Worm (Caenorhabditis elegans) whole organism, L4 larva: ENCODE results near the gene C01F1.6.

Experiments used
- F26F4.8 ChIP-seq: fragments of 200-800 bp; sonication (Bioruptor generic); conservative IDR thresholded peaks from 2 replicates; pipeline ENCODE4 v1.3.6; 2022; ENCODE audit warnings: missing genetic modification characterization, missing compliant biosample characterization
- F44E2.7 ChIP-seq: fragments of 200-800 bp; sonication (Bioruptor generic); IDR thresholded peaks from 2 replicates; pipeline ENCODE4 v2.1.2; 2022; ENCODE audit warnings: missing genetic modification characterization, missing compliant biosample characterization
- F49E8.2 ChIP-seq: sonication (generic microtip); optimal IDR thresholded peaks from 2 replicates; lab custom pipeline; 2016; ENCODE audit warnings: missing compliant biosample characterization, mild to moderate bottlenecking, missing genetic modification characterization, borderline replicate concordance
- R02D3.7 ChIP-seq: fragments of 150-350 bp; sonication (generic microtip); optimal IDR thresholded peaks from 3 replicates; lab custom pipeline; 2014; ENCODE audit warnings: missing biosample characterization, missing genetic modification characterization
- T20F7.1 ChIP-seq: fragments of 200-800 bp; sonication (Bioruptor generic); optimal IDR thresholded peaks from 2 replicates; lab custom pipeline; 2018; ENCODE audit warnings: mild to moderate bottlenecking, missing genetic modification characterization, missing compliant biosample characterization
- Y75B8A.6 ChIP-seq: fragments of 200-800 bp; sonication (Bioruptor generic); IDR thresholded peaks from 2 replicates; pipeline ENCODE4 v1.3.6; 2022; ENCODE audit warnings: missing genetic modification reagents, missing genetic modification characterization, missing compliant biosample characterization
- aly-2 ChIP-seq: sonication (generic microtip); optimal IDR thresholded peaks from 2 replicates; lab custom pipeline; 2018; ENCODE audit warnings: missing biosample characterization, missing genetic modification characterization
- attf-4 ChIP-seq: sonication (generic microtip); optimal IDR thresholded peaks from 3 replicates; lab custom pipeline; 2017; ENCODE audit warnings: missing biosample characterization, missing genetic modification characterization
- ceh-28 ChIP-seq: fragments of 150-350 bp; optimal IDR thresholded peaks from 2 replicates; lab custom pipeline; 2014; ENCODE audit warnings: missing biosample characterization, missing genetic modification reagents, missing genetic modification characterization
- ceh-32 ChIP-seq: sonication (generic microtip); optimal IDR thresholded peaks from 2 replicates; lab custom pipeline; 2016; ENCODE audit warnings: mild to moderate bottlenecking, missing genetic modification characterization, missing compliant biosample characterization; ENCODE audit not compliant: poor library complexity
- daf-16 ChIP-seq, 3 experiments: sonication (generic microtip); optimal IDR thresholded peaks; 2 replicates each; lab custom pipeline; 2016 to 2017; ENCODE audit warnings: missing genetic modification characterization in 3 of 3, missing genetic modification reagents in 3 of 3, mild to moderate bottlenecking in 2 of 3, missing compliant biosample characterization in 2 of 3, missing biosample characterization in 1 of 3, moderate library complexity in 1 of 3
- daf-8 ChIP-seq: fragments of 200-800 bp; sonication (Bioruptor generic); IDR thresholded peaks from 2 replicates; pipeline ENCODE4 v1.3.6; 2022; ENCODE audit warnings: missing genetic modification characterization, missing compliant biosample characterization
- dmd-9 ChIP-seq: fragments of 200-800 bp; sonication (Bioruptor generic); IDR thresholded peaks from 2 replicates; pipeline ENCODE4 v1.3.6; 2022; ENCODE audit warnings: missing genetic modification reagents, missing genetic modification characterization, missing compliant biosample characterization
- dpl-1 ChIP-seq: fragments of 150-350 bp; optimal IDR thresholded peaks from 2 replicates; lab custom pipeline; 2014; ENCODE audit warnings: missing biosample characterization, missing genetic modification reagents, missing genetic modification characterization
- duxl-1 ChIP-seq: sonication (generic microtip); optimal IDR thresholded peaks from 2 replicates; lab custom pipeline; 2016; ENCODE audit warnings: mild to moderate bottlenecking, missing genetic modification characterization, moderate library complexity, missing compliant biosample characterization; ENCODE audit not compliant: poor library complexity
- dve-1 ChIP-seq: sonication (generic microtip); optimal IDR thresholded peaks from 2 replicates; lab custom pipeline; 2017; ENCODE audit warnings: antibody characterized with exemption, mild to moderate bottlenecking, missing genetic modification characterization, missing compliant biosample characterization; ENCODE audit not compliant: insufficient read depth
- fos-1 ChIP-seq: fragments of 150-350 bp; optimal IDR thresholded peaks from 2 replicates; lab custom pipeline; 2014; ENCODE audit warnings: missing biosample characterization, missing genetic modification characterization
- gei-8 ChIP-seq: fragments of 200-800 bp; sonication (Bioruptor generic); optimal IDR thresholded peaks from 2 replicates; lab custom pipeline; 2018; ENCODE audit warnings: mild to moderate bottlenecking, missing genetic modification characterization, missing compliant biosample characterization
- hlh-30 ChIP-seq: sonication (generic microtip); optimal IDR thresholded peaks from 2 replicates; lab custom pipeline; 2017; ENCODE audit warnings: antibody characterized with exemption, mild to moderate bottlenecking, missing genetic modification characterization, missing compliant biosample characterization; ENCODE audit not compliant: insufficient read depth
- hmg-1.1 ChIP-seq: fragments of 200-800 bp; sonication (Bioruptor generic); IDR thresholded peaks from 2 replicates; pipeline ENCODE4 v1.3.6; 2022; ENCODE audit warnings: missing genetic modification reagents, missing genetic modification characterization, missing compliant biosample characterization
- lim-7 ChIP-seq: fragments of 200-800 bp; sonication (Bioruptor generic); IDR thresholded peaks from 2 replicates; pipeline ENCODE4 v1.3.6; 2022; ENCODE audit warnings: missing genetic modification characterization, missing compliant biosample characterization
- lin-1 ChIP-seq: fragments of 200-800 bp; sonication (Bioruptor generic); IDR thresholded peaks from 2 replicates; pipeline ENCODE4 v1.3.6; 2022; ENCODE audit warnings: missing genetic modification reagents, missing genetic modification characterization, missing compliant biosample characterization
- lin-15B ChIP-seq: fragments of 150-350 bp; sonication (generic microtip); optimal IDR thresholded peaks from 3 replicates; lab custom pipeline; 2014; ENCODE audit warnings: missing biosample characterization, missing genetic modification characterization
- lin-38 ChIP-seq: fragments of 200-800 bp; sonication (Bioruptor generic); IDR thresholded peaks from 2 replicates; pipeline ENCODE4 v1.3.6; 2022; ENCODE audit warnings: missing genetic modification reagents, missing genetic modification characterization, missing compliant biosample characterization
- lin-39 ChIP-seq: fragments of 150-350 bp; optimal IDR thresholded peaks from 2 replicates; lab custom pipeline; 2014; ENCODE audit warnings: missing biosample characterization, missing genetic modification reagents, missing genetic modification characterization
- lsy-2 ChIP-seq, 2 experiments: fragments of 150-350 bp in 1 of 2; sonication (generic microtip) in 1 of 2; optimal IDR thresholded peaks; 2 replicates each; lab custom pipeline; 2014 to 2017; ENCODE audit warnings: missing biosample characterization in 2 of 2, missing genetic modification characterization in 2 of 2
- madf-5 ChIP-seq, 2 experiments: fragments of 200-800 bp; sonication (Bioruptor generic); IDR thresholded peaks; 2 replicates each; pipeline ENCODE4 v1.3.6; 2022; ENCODE audit warnings: missing compliant biosample characterization in 2 of 2, missing genetic modification characterization in 2 of 2
- mdl-1 ChIP-seq, 2 experiments: fragments of 150-350 bp in 1 of 2; sonication (generic microtip) in 1 of 2; optimal IDR thresholded peaks; 2 replicates each; lab custom pipeline; 2014 to 2017; ENCODE audit warnings: missing biosample characterization in 2 of 2, missing genetic modification characterization in 2 of 2
- mdt-29 ChIP-seq: fragments of 200-800 bp; sonication (Bioruptor generic); IDR thresholded peaks from 2 replicates; pipeline ENCODE4 v1.3.6; 2022; ENCODE audit warnings: missing genetic modification reagents, missing genetic modification characterization, missing compliant biosample characterization
- nhr-102 ChIP-seq: sonication (generic microtip); optimal IDR thresholded peaks from 2 replicates; lab custom pipeline; 2016; ENCODE audit warnings: mild to moderate bottlenecking, missing genetic modification characterization, moderate library complexity, missing compliant biosample characterization
- nhr-11 ChIP-seq: fragments of 150-350 bp; optimal IDR thresholded peaks from 2 replicates; lab custom pipeline; 2014; ENCODE audit warnings: missing biosample characterization, missing genetic modification characterization
- nhr-237 ChIP-seq: sonication (generic microtip); optimal IDR thresholded peaks from 2 replicates; lab custom pipeline; 2017; ENCODE audit warnings: missing biosample characterization, missing genetic modification characterization
- nhr-25 ChIP-seq: sonication (generic microtip); optimal IDR thresholded peaks from 2 replicates; lab custom pipeline; 2017; ENCODE audit warnings: missing genetic modification characterization, mild to moderate bottlenecking, missing compliant biosample characterization, antibody characterized with exemption, moderate library complexity, borderline replicate concordance; ENCODE audit not compliant: insufficient read depth
- nhr-28 ChIP-seq: fragments of 150-350 bp; optimal IDR thresholded peaks from 2 replicates; lab custom pipeline; 2014; ENCODE audit warnings: missing biosample characterization, missing genetic modification characterization
- nhr-42 ChIP-seq: fragments of 200-800 bp; sonication (Bioruptor generic); IDR thresholded peaks from 2 replicates; pipeline ENCODE4 v1.3.6; 2022; ENCODE audit warnings: missing genetic modification characterization, missing compliant biosample characterization
- pha-4 ChIP-seq, 2 experiments: fragments of 150-350 bp in 1 of 2; fragments of 200-800 bp in 1 of 2; sonication (Bioruptor generic) in 1 of 2; IDR thresholded peaks in 1 of 2; optimal IDR thresholded peaks in 1 of 2; 2 replicates each; pipeline versions ENCODE4 v1.3.6 to Lab custom; 2014 to 2022; ENCODE audit warnings: missing genetic modification characterization in 2 of 2, missing genetic modification reagents in 2 of 2, missing biosample characterization in 1 of 2, missing compliant biosample characterization in 1 of 2
- php-3 ChIP-seq: fragments of 200-800 bp; sonication (Bioruptor generic); IDR thresholded peaks from 2 replicates; pipeline ENCODE4 v1.3.6; 2022; ENCODE audit warnings: missing genetic modification reagents, missing genetic modification characterization, missing compliant biosample characterization
- rbr-2 ChIP-seq: sonication (generic microtip); optimal IDR thresholded peaks from 2 replicates; lab custom pipeline; 2016; ENCODE audit warnings: missing genotype, missing genetic modification characterization, missing compliant biosample characterization
- snpc-1.2 ChIP-seq: fragments of 200-800 bp; sonication (Bioruptor generic); IDR thresholded peaks from 2 replicates; pipeline ENCODE4 v1.3.6; 2022; ENCODE audit warnings: missing genetic modification reagents, missing genetic modification characterization, missing compliant biosample characterization
- spr-3 ChIP-seq: fragments of 200-800 bp; sonication (Bioruptor generic); optimal IDR thresholded peaks from 2 replicates; lab custom pipeline; 2018; ENCODE audit warnings: mild to moderate bottlenecking, missing genetic modification characterization, missing compliant biosample characterization
- tag-97 ChIP-seq: fragments of 200-800 bp; sonication (Bioruptor generic); IDR thresholded peaks from 2 replicates; pipeline ENCODE4 v1.3.6; 2022; ENCODE audit warnings: missing genetic modification characterization, missing compliant biosample characterization
- unc-130 ChIP-seq: sonication (generic microtip); optimal IDR thresholded peaks from 2 replicates; lab custom pipeline; 2016; ENCODE audit warnings: missing genetic modification reagents, missing genetic modification characterization, missing compliant biosample characterization
- vab-7 ChIP-seq: fragments of 200-800 bp; sonication (Bioruptor generic); IDR thresholded peaks from 2 replicates; pipeline ENCODE4 v1.3.6; 2022; ENCODE audit warnings: missing genetic modification reagents, missing genetic modification characterization, missing compliant biosample characterization
- zfp-2 ChIP-seq: sonication (generic microtip); optimal IDR thresholded peaks from 2 replicates; lab custom pipeline; 2016; ENCODE audit warnings: mild to moderate bottlenecking, missing genetic modification characterization, missing compliant biosample characterization
- zip-11 ChIP-seq: fragments of 200-800 bp; sonication (Bioruptor generic); IDR thresholded peaks from 2 replicates; pipeline ENCODE4 v1.3.6; 2022; ENCODE audit warnings: missing genetic modification characterization, missing compliant biosample characterization
- zip-2 ChIP-seq: fragments of 150-350 bp; optimal IDR thresholded peaks from 2 replicates; lab custom pipeline; 2014; ENCODE audit warnings: missing biosample characterization, missing genetic modification characterization
- ztf-11 ChIP-seq: fragments of 150-350 bp; optimal IDR thresholded peaks from 2 replicates; lab custom pipeline; 2014; ENCODE audit warnings: missing biosample characterization, missing genetic modification characterization
- ztf-7 ChIP-seq: fragments of 150-350 bp; optimal IDR thresholded peaks from 2 replicates; lab custom pipeline; 2014; ENCODE audit warnings: missing biosample characterization, missing genetic modification characterization

The C01F1.6 gene

ce11 chrII:4299227-4299703 lies 11.3 kb upstream of the C01F1.6 start, which contains the start of gene sco-1 (continued):
- TF ChIP-seq dmd-9 (GFP tag; lab: Robert Waterston, UW) (peak; percentile 94), attf-4 (tag; lab: Kevin White, UChicago) (no peak), aly-2 (tag; lab: Kevin White, UChicago) (no peak), nhr-102 (tag; lab: Kevin White, UChicago) (peak; percentile 88), madf-5 (GFP tag; IDR thresholded peaks at IDR 0.05; lab: Robert Waterston, UW) (0 out of 4 replicates have a peak, but pooled peaks of 1 of the 2 experiments have one; percentile 4), tag-97 (GFP tag; lab: Robert Waterston, UW) (peak; percentile 95), hlh-30 (tag; lab: Kevin White, UChicago) (peak; percentile 91), lsy-2 (tag; optimal IDR thresholded peaks at IDR 0.05; lab: Kevin White, UChicago) (peak; percentile 80 to 97), nhr-28 (tag; lab: Kevin White, UChicago) (peak; percentile 81), F44E2.7 (no peak), php-3 (GFP tag; lab: Robert Waterston, UW) (peak; percentile 88), nhr-42 (GFP tag; lab: Robert Waterston, UW) (peak; percentile 91), R02D3.7 (tag; lab: Kevin White, UChicago) (peak; percentile 98), nhr-25 (tag; lab: Kevin White, UChicago) (peak; percentile 92), dve-1 (tag; lab: Kevin White, UChicago) (peak; percentile 95), ztf-11 (tag; lab: Kevin White, UChicago) (no peak), lin-39 (tag; lab: Kevin White, UChicago) (peak; percentile 30), pha-4 (GFP tag; IDR thresholded peaks at IDR 0.05; lab: Robert Waterston, UW) (peak; percentile 87), pha-4 (tag; optimal IDR thresholded peaks at IDR 0.05; lab: Kevin White, UChicago) (peak; percentile 82), lin-1 (GFP tag; lab: Robert Waterston, UW) (0 out of 2 replicates have a peak, but pooled peaks have one; percentile 66), daf-16 (GFP tag; optimal IDR thresholded peaks at IDR 0.05; lab: Kevin White, UChicago) (peak in 1 of 2 experiments; percentile 94), daf-16 (tag; optimal IDR thresholded peaks at IDR 0.05; lab: Kevin White, UChicago) (peak; percentile 82), hmg-1.1 (peak; percentile 84), gei-8 (GFP tag; lab: Kevin White, UChicago) (peak; percentile 50), dpl-1 (GFP tag; lab: Kevin White, UChicago) (peak; percentile 90), ztf-7 (tag; lab: Kevin White, UChicago) (peak; percentile 85), snpc-1.2 (GFP tag; lab: Robert Waterston, UW) (0 out of 2 replicates have a peak, but pooled peaks have one; percentile 16), lin-15B (tag; lab: Kevin White, UChicago) (peak; percentile 83), fos-1 (tag; lab: Kevin White, UChicago) (no peak), zip-2 (tag; lab: Kevin White, UChicago) (peak; percentile 70), mdt-29 (peak; percentile 84), F49E8.2 (tag; lab: Kevin White, UChicago) (peak; percentile 59), rbr-2 (peak; percentile 93), daf-8 (GFP tag; lab: Robert Waterston, UW) (no peak), nhr-11 (tag; lab: Kevin White, UChicago) (peak; percentile 90), nhr-237 (tag; lab: Kevin White, UChicago) (no peak), T20F7.1 (GFP tag; lab: Kevin White, UChicago) (no peak), vab-7 (GFP tag; lab: Robert Waterston, UW) (peak; percentile 79), lim-7 (0 out of 2 replicates have a peak, but pooled peaks have one; percentile 34), mdl-1 (tag; optimal IDR thresholded peaks at IDR 0.05; lab: Kevin White, UChicago) (peak in 1 of 2 experiments; percentile 62), ceh-28 (tag; lab: Kevin White, UChicago) (no peak), duxl-1 (tag; lab: Kevin White, UChicago) (peak; percentile 88), lin-38 (peak; percentile 88), zfp-2 (peak; percentile 75), spr-3 (GFP tag; lab: Kevin White, UChicago) (peak; percentile 56), ceh-32 (no peak), zip-11 (no peak), Y75B8A.6 (GFP tag; lab: Robert Waterston, UW) (no peak), F26F4.8 (no peak), unc-130 (GFP tag; lab: Kevin White, UChicago) (peak; percentile 92)
